Worm (Caenorhabditis elegans): ENCODE measurements around the gene Y41G9A.17.

DNA sequence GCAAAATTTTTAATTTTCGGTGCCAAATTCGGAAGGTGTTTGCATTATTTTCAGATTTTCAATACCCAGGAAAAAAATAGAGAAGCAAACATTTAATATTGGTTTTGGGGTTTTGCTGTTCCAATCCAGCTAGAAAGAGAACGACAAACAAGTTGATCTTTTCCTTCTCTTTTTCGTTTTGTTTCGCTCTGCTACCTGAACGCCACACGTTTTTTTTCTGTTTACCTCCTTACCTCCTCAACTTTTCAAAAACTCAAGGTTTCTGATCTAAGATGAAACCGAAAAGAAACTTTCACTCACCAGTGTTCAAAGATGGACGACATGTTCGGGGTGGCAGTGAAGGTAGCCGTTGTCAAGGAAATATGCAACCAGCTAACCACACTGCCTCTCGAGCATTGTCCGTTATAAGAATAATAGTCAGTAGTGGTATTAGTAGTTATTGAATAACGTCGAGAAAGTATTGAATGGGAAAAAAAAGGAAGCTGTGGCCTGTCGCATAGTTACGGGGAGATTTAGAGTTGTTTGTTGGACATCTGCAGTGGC, 30.0 kb downstream of the Y41G9A.17 start:
- no peak for TF ChIP-seq F13C5.2 (tag; optimal IDR thresholded peaks at IDR 0.05)
- TF ChIP-seq aly-1 (tag; optimal IDR thresholded peaks at IDR 0.05): no peak
- no peak for TF ChIP-seq hmbx-1 (tag; optimal IDR thresholded peaks at IDR 0.05)
